Fruit fly (Drosophila melanogaster): ENCODE data around the gene hng3.

The hng3 gene

DNA sequence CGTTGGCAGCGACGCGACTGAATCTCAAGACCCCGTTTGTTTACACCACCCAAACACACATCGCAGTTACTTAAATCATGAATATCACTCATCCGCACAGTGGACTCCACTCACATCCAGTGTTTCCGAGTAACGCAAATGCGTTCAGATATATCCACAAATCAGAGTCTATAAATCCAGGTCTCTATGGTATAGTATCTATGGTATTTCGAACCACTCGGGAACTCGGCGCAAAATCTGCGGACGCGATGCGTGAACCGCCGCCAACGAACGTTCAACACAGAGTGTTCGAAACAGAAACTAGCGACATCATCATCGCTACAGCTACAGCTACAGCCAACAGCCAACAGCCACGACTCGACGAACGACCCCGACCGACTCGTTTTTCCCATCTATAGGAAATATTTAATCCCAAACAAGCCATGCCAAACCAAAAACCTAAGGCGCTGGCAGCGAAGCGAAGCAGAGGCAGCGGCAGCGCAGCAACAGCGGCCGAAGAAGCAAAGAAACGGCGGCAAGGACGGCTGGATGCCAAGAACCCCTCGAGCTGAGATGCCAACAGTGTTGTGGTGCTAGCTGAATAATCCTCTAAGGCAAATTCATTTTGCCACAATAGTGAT is 56.4 kb downstream of the hng3 start, which contains the start of gene CG13894 (continued):
- TF ChIP-seq grn (GFP tag; optimal IDR thresholded peaks at IDR 0.05) (no peak), CG7963 (GFP tag; IDR thresholded peaks at IDR 0.05; ENCODE audit: partially characterized antibody) (no peak), tna (GFP tag; IDR thresholded peaks at IDR 0.05; ENCODE audit: partially characterized antibody) (peak; percentile 22; the same call in 1 of the 2 replicates), CG15011 (GFP tag; optimal IDR thresholded peaks at IDR 0.05) (no peak), CG9932 (GFP tag; IDR thresholded peaks at IDR 0.05) (no peak; the same call in 1 of the 2 replicates), jigr1 (GFP tag; IDR thresholded peaks at IDR 0.05) (no peak), ems (GFP tag; optimal IDR thresholded peaks at IDR 0.05) (no peak), Lpt (GFP tag; optimal IDR thresholded peaks at IDR 0.05) (no peak), CG12219 (GFP tag; optimal IDR thresholded peaks at IDR 0.05) (no peak), Pdp1 (GFP tag; optimal IDR thresholded peaks at IDR 0.05) (no peak), CG6272 (GFP tag; IDR thresholded peaks at IDR 0.05) (no peak), fd96Cb (tag; optimal IDR thresholded peaks at IDR 0.05) (no peak), lab (GFP tag; optimal IDR thresholded peaks at IDR 0.05) (peak; percentile 37), HLH4C (GFP tag; IDR thresholded peaks at IDR 0.05; ENCODE audit: partially characterized antibody) (no peak), BtbVII (GFP tag; optimal IDR thresholded peaks at IDR 0.05) (peak; percentile 52), fd102C (GFP tag; optimal IDR thresholded peaks at IDR 0.05) (no peak), Nf-YA (GFP tag; IDR thresholded peaks at IDR 0.05) (no peak), CG31224 (GFP tag; IDR thresholded peaks at IDR 0.05) (no peak), MTF-1 (GFP tag; optimal IDR thresholded peaks at IDR 0.05; ENCODE audit: borderline replicate concordance) (no peak), Fer3 (tag; optimal IDR thresholded peaks at IDR 0.05) (no peak), Dip3 (GFP tag; optimal IDR thresholded peaks at IDR 0.05) (no peak), CG12071 (GFP tag; optimal IDR thresholded peaks at IDR 0.05) (no peak), gce (GFP tag; IDR thresholded peaks at IDR 0.05) (no peak; the same call in 2 of the 3 replicates), tup (GFP tag; optimal IDR thresholded peaks at IDR 0.05) (no peak), CG7928 (GFP tag; optimal IDR thresholded peaks at IDR 0.05) (no peak), CG4707 (GFP tag; optimal IDR thresholded peaks at IDR 0.05) (no peak), sc (optimal IDR thresholded peaks at IDR 0.05) (no peak), sc (GFP tag; optimal IDR thresholded peaks at IDR 0.05) (no peak), ci (GFP tag; IDR thresholded peaks at IDR 0.05) (peak; percentile 71; the same call in 2 of the 3 replicates), CG14860 (GFP tag; IDR thresholded peaks at IDR 0.05; ENCODE audit: partially characterized antibody) (no peak), gro (GFP tag; optimal IDR thresholded peaks at IDR 0.05) (peak; percentile 23), CG6854 (GFP tag; optimal IDR thresholded peaks at IDR 0.05) (no peak), CG32532 (GFP tag; IDR thresholded peaks at IDR 0.05) (peak; percentile 21; the same call in 1 of the 2 replicates), btn (GFP tag; optimal IDR thresholded peaks at IDR 0.05) (no peak), slbo (GFP tag; IDR thresholded peaks at IDR 0.05) (no peak), CG3163 (GFP tag; optimal IDR thresholded peaks at IDR 0.05) (no peak), Nf-YC (tag; optimal IDR thresholded peaks at IDR 0.05) (no peak), kay (GFP tag; optimal IDR thresholded peaks at IDR 0.05) (no peak), Xrp1 (GFP tag; IDR thresholded peaks at IDR 0.05) (no peak), Rx (GFP tag; IDR thresholded peaks at IDR 0.05) (no peak), ash1 (GFP tag; optimal IDR thresholded peaks at IDR 0.05) (peak; percentile 47), slp2 (GFP tag; optimal IDR thresholded peaks at IDR 0.05) (peak; percentile 25), Ptx1 (GFP tag; IDR thresholded peaks at IDR 0.05) (0 out of 2 replicates have a peak, but pooled peaks have one; percentile 19)

Data from whole organism, embryonic.